Fruit fly (Drosophila melanogaster) whole organism, embryonic: ENCODE data around the gene Cpr64Ad.

Source experiments
- B-H2 ChIP-seq: fragments of 200-800 bp; sonication (Bioruptor generic); optimal IDR thresholded peaks from 2 replicates; lab custom pipeline; 2018; ENCODE audit warnings: missing biosample characterization, mild to moderate bottlenecking, missing genetic modification characterization
- BtbVII ChIP-seq: fragments of 200-800 bp; sonication (Bioruptor generic); optimal IDR thresholded peaks from 3 replicates; lab custom pipeline; 2017; ENCODE audit warnings: missing biosample characterization, mild to moderate bottlenecking, missing genetic modification characterization
- CG1024 ChIP-seq: fragments of 200-800 bp; sonication (Bioruptor generic); IDR thresholded peaks from 2 replicates; pipeline ENCODE4 v1.3.6; 2022; ENCODE audit warnings: missing biosample characterization, missing genetic modification characterization
- CG10274 ChIP-seq: fragments of 200-800 bp; sonication (Bioruptor generic); optimal IDR thresholded peaks from 3 replicates; lab custom pipeline; 2017; ENCODE audit warnings: missing biosample characterization, mild to moderate bottlenecking, missing genetic modification characterization
- CG10321 ChIP-seq: fragments of 200-800 bp; sonication (Bioruptor generic); IDR thresholded peaks from 2 replicates; pipeline ENCODE4 v1.3.6; 2022; ENCODE audit warnings: missing biosample characterization, missing genetic modification characterization
- CG10543 ChIP-seq: fragments of 200-800 bp; sonication (Bioruptor generic); optimal IDR thresholded peaks from 3 replicates; lab custom pipeline; 2017; ENCODE audit warnings: missing biosample characterization, mild to moderate bottlenecking, missing genetic modification characterization, moderate library complexity
- CG10565 ChIP-seq: fragments of 200-800 bp; sonication (Bioruptor generic); optimal IDR thresholded peaks from 3 replicates; lab custom pipeline; 2016; ENCODE audit warnings: missing biosample characterization, mild to moderate bottlenecking, missing genetic modification characterization
- CG11093 ChIP-seq: fragments of 200-800 bp; sonication (Bioruptor generic); IDR thresholded peaks from 3 replicates; pipeline ENCODE4 v1.3.6; 2022; ENCODE audit warnings: missing biosample characterization, missing genetic modification characterization
- CG11398 ChIP-seq: fragments of 200-800 bp; sonication (Bioruptor generic); optimal IDR thresholded peaks from 2 replicates; lab custom pipeline; 2016; ENCODE audit warnings: missing biosample characterization, missing genetic modification characterization
- CG11696 ChIP-seq: fragments of 200-800 bp; sonication (Bioruptor generic); IDR thresholded peaks from 2 replicates; pipeline ENCODE4 v1.3.6; 2022; ENCODE audit warnings: missing biosample characterization, missing genetic modification characterization
- CG1233 ChIP-seq: fragments of 200-800 bp; sonication (Bioruptor generic); optimal IDR thresholded peaks from 4 replicates; lab custom pipeline; 2018; ENCODE audit warnings: missing biosample characterization, mild to moderate bottlenecking, missing genetic modification characterization
- CG14860 ChIP-seq: fragments of 200-800 bp; sonication (Bioruptor generic); IDR thresholded peaks from 3 replicates; pipeline ENCODE4 v1.3.6; 2022; ENCODE audit warnings: missing biosample characterization, missing genetic modification characterization; ENCODE audit not compliant: partially characterized antibody
- CG16779 ChIP-seq: fragments of 200-800 bp; sonication (Bioruptor generic); IDR thresholded peaks from 2 replicates; pipeline ENCODE4 v1.3.6; 2022; ENCODE audit warnings: missing biosample characterization, missing genetic modification characterization
- CG17328 ChIP-seq: fragments of 200-800 bp; sonication (Bioruptor generic); IDR thresholded peaks from 2 replicates; pipeline ENCODE4 v1.3.6; 2022; ENCODE audit warnings: missing biosample characterization, missing genetic modification characterization
- CG17802 ChIP-seq: fragments of 200-800 bp; sonication (Bioruptor generic); optimal IDR thresholded peaks from 2 replicates; lab custom pipeline; 2018; ENCODE audit warnings: missing biosample characterization, mild to moderate bottlenecking, missing genetic modification characterization, moderate library complexity
- CG34422 ChIP-seq: fragments of 200-800 bp; sonication (Bioruptor generic); IDR thresholded peaks from 3 replicates; pipeline ENCODE4 v1.3.6; 2022; ENCODE audit warnings: missing biosample characterization, missing genetic modification characterization
- CG4282 ChIP-seq: fragments of 200-800 bp; sonication (Bioruptor generic); optimal IDR thresholded peaks from 2 replicates; lab custom pipeline; 2016; ENCODE audit warnings: missing biosample characterization, missing genetic modification characterization
- CG43689 ChIP-seq: fragments of 200-800 bp; sonication (Bioruptor generic); IDR thresholded peaks from 2 replicates; pipeline ENCODE4 v1.3.6; 2022; ENCODE audit warnings: missing biosample characterization, missing genetic modification characterization
- CG4730 ChIP-seq: fragments of 200-800 bp; sonication (Bioruptor generic); IDR thresholded peaks from 2 replicates; pipeline ENCODE4 v1.3.6; 2022; ENCODE audit warnings: missing biosample characterization, missing genetic modification characterization
- Camta ChIP-seq: fragments of 200-800 bp; sonication (Bioruptor generic); optimal IDR thresholded peaks from 2 replicates; lab custom pipeline; 2016; ENCODE audit warnings: missing biosample characterization, missing genetic modification characterization
- ERR ChIP-seq: fragments of 200-800 bp; sonication (Bioruptor generic); optimal IDR thresholded peaks from 2 replicates; lab custom pipeline; 2016; ENCODE audit warnings: missing biosample characterization, missing genetic modification characterization
- HLH3B ChIP-seq: fragments of 200-800 bp; sonication (Bioruptor generic); IDR thresholded peaks from 2 replicates; pipeline ENCODE4 v1.3.6; 2022; ENCODE audit warnings: missing biosample characterization, missing genetic modification characterization
- HLH54F ChIP-seq: fragments of 200-800 bp; sonication (Bioruptor generic); optimal IDR thresholded peaks from 3 replicates; lab custom pipeline; 2016; ENCODE audit warnings: missing biosample characterization, missing genetic modification characterization
- Meics ChIP-seq: fragments of 200-800 bp; sonication (Bioruptor generic); optimal IDR thresholded peaks from 2 replicates; lab custom pipeline; 2017; ENCODE audit warnings: missing biosample characterization, mild to moderate bottlenecking, missing genetic modification characterization
- NfI ChIP-seq: fragments of 200-800 bp; sonication (Bioruptor generic); optimal IDR thresholded peaks from 3 replicates; lab custom pipeline; 2018; ENCODE audit warnings: missing biosample characterization, mild to moderate bottlenecking, missing genetic modification characterization, moderate library complexity
- Rfx ChIP-seq: fragments of 200-800 bp; sonication (Bioruptor generic); IDR thresholded peaks from 2 replicates; pipeline ENCODE4 v1.3.6; 2022; ENCODE audit warnings: missing biosample characterization, missing genetic modification characterization
- Sry-β ChIP-seq: fragments of 200-800 bp; sonication (Bioruptor generic); optimal IDR thresholded peaks from 2 replicates; lab custom pipeline; 2018; ENCODE audit warnings: missing biosample characterization, mild to moderate bottlenecking, missing genetic modification characterization, moderate library complexity
- Taf1 ChIP-seq: fragments of 200-800 bp; sonication (Bioruptor generic); IDR thresholded peaks from 2 replicates; pipeline ENCODE4 v1.3.6; 2022; ENCODE audit warnings: missing biosample characterization, missing genetic modification characterization
- Trl ChIP-seq, 3 experiments: fragments of >200 bp in 2 of 3; fragments of 200-800 bp in 1 of 3; sonication (Bioruptor generic) in 1 of 3; optimal IDR thresholded peaks; 2 replicates in 1 of 3; 3 replicates in 2 of 3; lab custom pipeline; 2016 to 2017; ENCODE audit warnings: missing biosample characterization in 1 of 3, missing genetic modification characterization in 1 of 3
- abd-A ChIP-seq: fragments of 200-800 bp; sonication (Bioruptor generic); optimal IDR thresholded peaks from 3 replicates; lab custom pipeline; 2019; ENCODE audit warnings: missing biosample characterization, mild to moderate bottlenecking, missing genetic modification characterization, moderate library complexity
- al ChIP-seq: fragments of 200-800 bp; sonication (Bioruptor generic); IDR thresholded peaks from 2 replicates; pipeline ENCODE4 v1.3.6; 2022; ENCODE audit warnings: missing biosample characterization, missing genetic modification characterization
- amos ChIP-seq: fragments of 200-800 bp; sonication (Bioruptor generic); IDR thresholded peaks from 2 replicates; pipeline ENCODE4 v1.3.6; 2022; ENCODE audit warnings: missing biosample characterization, missing genetic modification characterization; ENCODE audit not compliant: partially characterized antibody
- aop ChIP-seq: fragments of 200-800 bp; sonication (Bioruptor generic); IDR thresholded peaks from 2 replicates; pipeline ENCODE4 v1.3.6; 2022; ENCODE audit warnings: missing biosample characterization, missing genetic modification characterization
- ap ChIP-seq: fragments of 200-800 bp; sonication (Bioruptor generic); IDR thresholded peaks from 2 replicates; pipeline ENCODE4 v1.3.6; 2022; ENCODE audit warnings: missing biosample characterization, missing genetic modification characterization
- bigmax ChIP-seq: fragments of 200-800 bp; sonication (Bioruptor generic); optimal IDR thresholded peaks from 2 replicates; lab custom pipeline; 2018; ENCODE audit warnings: missing biosample characterization, mild to moderate bottlenecking, missing genetic modification characterization
- bsh ChIP-seq, 2 experiments: fragments of 200-800 bp; sonication (Bioruptor generic); optimal IDR thresholded peaks; 2 replicates each; lab custom pipeline; 2017 to 2018; ENCODE audit warnings: mild to moderate bottlenecking in 2 of 2, missing biosample characterization in 2 of 2, missing genetic modification characterization in 2 of 2, moderate library complexity in 1 of 2
- cad ChIP-seq: fragments of >200 bp; optimal IDR thresholded peaks from 2 replicates; lab custom pipeline; 2017; ENCODE audit warnings: missing biosample characterization, missing genetic modification characterization
- caup ChIP-seq: fragments of 200-800 bp; sonication (Bioruptor generic); optimal IDR thresholded peaks from 3 replicates; lab custom pipeline; 2017; ENCODE audit warnings: missing biosample characterization, mild to moderate bottlenecking, missing genetic modification characterization, moderate library complexity; ENCODE audit not compliant: severe bottlenecking
- dysf ChIP-seq: fragments of 200-800 bp; sonication (Bioruptor generic); IDR thresholded peaks from 3 replicates; pipeline ENCODE4 v1.3.6; 2022; ENCODE audit warnings: missing biosample characterization, missing genetic modification characterization
- fru ChIP-seq: fragments of >200 bp; optimal IDR thresholded peaks from 2 replicates; lab custom pipeline; 2017
- grau ChIP-seq: fragments of 200-800 bp; optimal IDR thresholded peaks from 3 replicates; lab custom pipeline; 2019; ENCODE audit warnings: missing biosample characterization, mild to moderate bottlenecking, missing genetic modification characterization, moderate library complexity
- h ChIP-seq: fragments of >200 bp; optimal IDR thresholded peaks from 2 replicates; lab custom pipeline; 2017
- hbn ChIP-seq: fragments of 200-800 bp; sonication (Bioruptor generic); IDR thresholded peaks from 2 replicates; pipeline ENCODE4 v1.3.6; 2022; ENCODE audit warnings: missing biosample characterization, missing genetic modification characterization; ENCODE audit not compliant: partially characterized antibody
- kah ChIP-seq: fragments of 200-800 bp; sonication (Bioruptor generic); optimal IDR thresholded peaks from 2 replicates; lab custom pipeline; 2018; ENCODE audit warnings: missing biosample characterization, mild to moderate bottlenecking, missing genetic modification characterization
- knrl ChIP-seq: fragments of 200-800 bp; sonication (Bioruptor generic); IDR thresholded peaks from 3 replicates; pipeline ENCODE4 v1.3.6; 2022; ENCODE audit warnings: missing biosample characterization, missing genetic modification characterization; ENCODE audit not compliant: partially characterized antibody
- peb ChIP-seq: fragments of 200-800 bp; sonication (Bioruptor generic); IDR thresholded peaks from 2 replicates; pipeline ENCODE4 v1.3.6; 2022; ENCODE audit warnings: missing biosample characterization, missing genetic modification characterization
- ranshi ChIP-seq: fragments of 200-800 bp; sonication (Bioruptor generic); IDR thresholded peaks from 2 replicates; pipeline ENCODE4 v1.3.6; 2022; ENCODE audit warnings: missing biosample characterization, missing genetic modification characterization
- sr ChIP-seq: fragments of 200-800 bp; sonication (Bioruptor generic); IDR thresholded peaks from 3 replicates; pipeline ENCODE4 v1.3.6; 2022; ENCODE audit warnings: missing biosample characterization, missing genetic modification characterization
- tio ChIP-seq: fragments of 200-800 bp; sonication (Bioruptor generic); optimal IDR thresholded peaks from 2 replicates; lab custom pipeline; 2017; ENCODE audit warnings: missing biosample characterization, missing genetic modification characterization, inconsistent platforms
- usp ChIP-seq: fragments of >200 bp; optimal IDR thresholded peaks from 2 replicates; lab custom pipeline; 2017; ENCODE audit warnings: missing biosample characterization, missing genetic modification characterization
- yki ChIP-seq: fragments of >200 bp; optimal IDR thresholded peaks from 3 replicates; lab custom pipeline; 2018
- zfh1 ChIP-seq: fragments of 200-800 bp; sonication (Bioruptor generic); IDR thresholded peaks from 3 replicates; pipeline ENCODE4 v1.3.6; 2022; ENCODE audit warnings: missing biosample characterization, missing genetic modification characterization

Gene Cpr64Ad

dm6 chr3L:4259102-4259558 lies 44.0 kb downstream of the Cpr64Ad start, which contains the start of the genes CG15011 and CG1309 (continued):
- TF ChIP-seq CG10274 (peak; percentile 48), CG4730 (GFP tag; lab: Robert Waterston, UW) (peak; percentile 43), B-H2 (peak; percentile 86), CG16779 (GFP tag; lab: Robert Waterston, UW) (no peak), Trl (optimal IDR thresholded peaks at IDR 0.05; lab: Kevin White, UChicago) (no peak), Trl (GFP tag; optimal IDR thresholded peaks at IDR 0.05; lab: Kevin White, UChicago) (peak; percentile 82), CG10321 (0 out of 2 replicates have a peak, but pooled peaks have one; percentile 6), bigmax (GFP tag; lab: Kevin White, UChicago) (no peak), Taf1 (peak; percentile 66), yki (lab: Kevin White, UChicago) (no peak), amos (GFP tag; lab: Robert Waterston, UW) (peak; percentile 11; the same call in 1 of the 2 replicates), CG10543 (GFP tag; lab: Kevin White, UChicago) (peak; percentile 87), abd-A (tag; lab: Kevin White, UChicago) (peak; percentile 85), BtbVII (no peak), CG10565 (GFP tag; lab: Kevin White, UChicago) (peak; percentile 14), CG11696 (no peak), CG1024 (GFP tag; lab: Robert Waterston, UW) (no peak), NfI (peak; percentile 78), zfh1 (GFP tag; lab: Robert Waterston, UW) (peak; percentile 79; the same call in 2 of the 3 replicates), Meics (GFP tag; lab: Kevin White, UChicago) (peak; percentile 77), knrl (GFP tag; lab: Robert Waterston, UW) (peak; percentile 69), sr (no peak), fru (lab: Kevin White, UChicago) (no peak), Rfx (GFP tag; lab: Robert Waterston, UW) (peak; percentile 82; the same call in 1 of the 2 replicates), dysf (GFP tag; lab: Robert Waterston, UW) (peak; percentile 77), kah (GFP tag; lab: Kevin White, UChicago) (peak; percentile 14), bsh (GFP tag; optimal IDR thresholded peaks at IDR 0.05; lab: Kevin White, UChicago) (peak; percentile 33 to 83), CG1233 (peak; percentile 71), ap (GFP tag; lab: Robert Waterston, UW) (no peak), CG11398 (peak; percentile 65), CG17802 (tag; lab: Kevin White, UChicago) (peak; percentile 37), grau (tag; lab: Kevin White, UChicago) (peak; percentile 86), al (GFP tag; lab: Robert Waterston, UW) (peak; percentile 78), CG43689 (GFP tag; lab: Robert Waterston, UW) (0 out of 2 replicates have a peak, but pooled peaks have one; percentile 29), cad (GFP tag; lab: Kevin White, UChicago) (no peak), ERR (GFP tag; lab: Kevin White, UChicago) (peak; percentile 49), HLH3B (GFP tag; lab: Robert Waterston, UW) (peak; percentile 68; the same call in 1 of the 2 replicates), CG11093 (GFP tag; lab: Robert Waterston, UW) (no peak; the same call in 2 of the 3 replicates), aop (GFP tag; lab: Robert Waterston, UW) (no peak), CG17328 (GFP tag; lab: Robert Waterston, UW) (peak; percentile 77), caup (GFP tag; lab: Kevin White, UChicago) (peak; percentile 68), tio (GFP tag; lab: Kevin White, UChicago) (no peak), CG4282 (GFP tag; lab: Kevin White, UChicago) (no peak), HLH54F (GFP tag; lab: Kevin White, UChicago) (peak; percentile 90), h (lab: Kevin White, UChicago) (no peak), ranshi (GFP tag; lab: Robert Waterston, UW) (peak; percentile 79; the same call in 1 of the 2 replicates), peb (GFP tag; lab: Robert Waterston, UW) (peak; percentile 63), hbn (GFP tag; lab: Robert Waterston, UW) (no peak), usp (GFP tag; lab: Kevin White, UChicago) (no peak), Camta (GFP tag; lab: Kevin White, UChicago) (peak; percentile 84), CG34422 (GFP tag; lab: Robert Waterston, UW) (peak; percentile 82), Sry-β (GFP tag; lab: Kevin White, UChicago) (peak; percentile 67), CG14860 (GFP tag; lab: Robert Waterston, UW) (no peak)
